Worm (Caenorhabditis elegans): ENCODE measurements around the gene abt-1.

ce11 chrIV:10223723-10224122 is 9.0 kb upstream of the abt-1 start, which contains the start of gene nas-12:
- TF ChIP-seq him-1 (tag; optimal IDR thresholded peaks at IDR 0.05) (no peak), W03F9.2 (tag; optimal IDR thresholded peaks at IDR 0.05) (no peak), dao-5 (tag; optimal IDR thresholded peaks at IDR 0.05) (no peak)

Data from whole organism, L4/young adult.